Worm (Caenorhabditis elegans) whole organism, L2 larva: ENCODE data around the gene capa-1.

Experiments
- lin-13 ChIP-seq: fragments of 150-350 bp; optimal IDR thresholded peaks from 2 replicates; lab custom pipeline; 2014; ENCODE audit warnings: missing biosample characterization, missing genetic modification reagents, missing genetic modification characterization
- nhr-25 ChIP-seq: fragments of 150-350 bp; sonication (generic microtip); optimal IDR thresholded peaks from 3 replicates; lab custom pipeline; 2014; ENCODE audit warnings: missing biosample characterization, missing genetic modification characterization
- nhr-6 ChIP-seq: fragments of 150-350 bp; optimal IDR thresholded peaks from 2 replicates; lab custom pipeline; 2014; ENCODE audit warnings: missing biosample characterization, missing genetic modification characterization
- unc-62 ChIP-seq: fragments of 150-350 bp; optimal IDR thresholded peaks from 2 replicates; lab custom pipeline; 2014; ENCODE audit warnings: missing biosample characterization, missing genetic modification reagents, missing genetic modification characterization

ce11 chrX:5875567-5875966, 43.6 kb upstream of the capa-1 start, which contains the start of gene F49E10.4:
- TF ChIP-seq nhr-6 (tag; lab: Kevin White, UChicago) (no peak), unc-62 (GFP tag; lab: Kevin White, UChicago) (no peak), nhr-25 (tag; lab: Kevin White, UChicago) (no peak), lin-13 (GFP tag; lab: Kevin White, UChicago) (no peak)
